Worm (Caenorhabditis elegans): Measurements from ENCODE around the gene F14D7.2.

DNA sequence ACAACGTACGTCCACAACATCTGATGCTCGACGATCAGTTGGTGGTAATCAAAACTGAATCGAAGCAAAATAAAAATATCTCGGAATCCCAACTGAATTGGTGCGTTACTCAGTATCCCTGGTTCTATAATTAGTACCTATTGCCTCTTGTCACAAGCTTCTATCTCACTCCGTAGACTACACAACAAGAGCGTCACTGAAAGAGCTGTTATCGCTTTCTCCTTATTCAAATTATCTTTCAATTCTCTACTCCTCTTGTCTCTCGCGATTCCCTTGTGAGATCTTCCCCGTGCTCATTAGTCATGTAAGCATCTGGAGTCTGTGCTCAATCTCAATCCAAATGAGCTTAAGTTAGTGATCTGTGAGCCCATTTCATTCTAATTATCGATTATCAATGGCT is 43.1 kb upstream of the F14D7.2 start, which contains the start of gene srm-6:
- TF ChIP-seq zfp-3 (GFP tag; conservative IDR thresholded peaks at IDR 0.05): no peak
- no peak for TF ChIP-seq ZK546.5 (tag; optimal IDR thresholded peaks at IDR 0.05)
- no peak for TF ChIP-seq hlh-30 (tag; optimal IDR thresholded peaks at IDR 0.05; ENCODE audit: insufficient read depth)
- TF ChIP-seq F10B5.3 (tag; optimal IDR thresholded peaks at IDR 0.05): no peak
- no peak for TF ChIP-seq lin-38 (GFP tag; IDR thresholded peaks at IDR 0.05)
